Worm (Caenorhabditis elegans) whole organism, early embryonic: ENCODE results near the gene ftn-1.

Experiments
- B0310.2 ChIP-seq: sonication (generic microtip); optimal IDR thresholded peaks from 2 replicates; lab custom pipeline; 2016; ENCODE audit warnings: mild to moderate bottlenecking, missing genetic modification characterization, missing compliant biosample characterization
- F13C5.2 ChIP-seq: sonication (generic microtip); optimal IDR thresholded peaks from 2 replicates; lab custom pipeline; 2017; ENCODE audit warnings: mild to moderate bottlenecking, missing genetic modification characterization, inconsistent platforms, missing compliant biosample characterization
- aly-1 ChIP-seq: sonication (generic microtip); optimal IDR thresholded peaks from 2 replicates; lab custom pipeline; 2016; ENCODE audit warnings: missing genetic modification characterization, missing compliant biosample characterization
- ama-1 ChIP-seq: fragments of 150-350 bp; optimal IDR thresholded peaks from 2 replicates; lab custom pipeline; 2014
- ceh-13 ChIP-seq: fragments of 200-800 bp; sonication (Bioruptor generic); optimal IDR thresholded peaks from 2 replicates; lab custom pipeline; 2018; ENCODE audit warnings: mild to moderate bottlenecking, missing genetic modification characterization, missing compliant biosample characterization
- ceh-36 ChIP-seq: sonication (generic microtip); optimal IDR thresholded peaks from 2 replicates; lab custom pipeline; 2016; ENCODE audit warnings: missing genetic modification characterization, inconsistent platforms, missing compliant biosample characterization
- ets-7 ChIP-seq: sonication (generic microtip); optimal IDR thresholded peaks from 2 replicates; lab custom pipeline; 2016; ENCODE audit warnings: missing genotype, missing genetic modification characterization, missing compliant biosample characterization
- flt-1 ChIP-seq: fragments of 200-800 bp; sonication (Bioruptor generic); IDR thresholded peaks from 2 replicates; pipeline ENCODE4 v1.3.6; 2022; ENCODE audit warnings: missing genetic modification characterization, missing compliant biosample characterization
- hmbx-1 ChIP-seq: sonication (generic microtip); optimal IDR thresholded peaks from 2 replicates; lab custom pipeline; 2016; ENCODE audit warnings: mild to moderate bottlenecking, missing genetic modification characterization, missing compliant biosample characterization
- hmg-4 ChIP-seq: fragments of 200-800 bp; sonication (Bioruptor generic); optimal IDR thresholded peaks from 2 replicates; lab custom pipeline; 2018; ENCODE audit warnings: mild to moderate bottlenecking, missing genetic modification characterization, missing compliant biosample characterization
- hnd-1 ChIP-seq: sonication (generic microtip); optimal IDR thresholded peaks from 2 replicates; lab custom pipeline; 2016; ENCODE audit warnings: missing genetic modification characterization, missing compliant biosample characterization
- pes-1 ChIP-seq: fragments of 200-800 bp; sonication (Bioruptor generic); IDR thresholded peaks from 2 replicates; pipeline ENCODE4 v1.3.6; 2022; ENCODE audit warnings: missing genetic modification reagents, missing genetic modification characterization, missing compliant biosample characterization
- scrt-1 ChIP-seq: fragments of 200-800 bp; sonication (Bioruptor generic); IDR thresholded peaks from 2 replicates; pipeline ENCODE4 v1.3.6; 2022; ENCODE audit warnings: missing genetic modification characterization, missing compliant biosample characterization
- sea-1 ChIP-seq: fragments of 200-800 bp; sonication (Bioruptor generic); conservative IDR thresholded peaks from 2 replicates; pipeline ENCODE4 v1.3.6; 2022; ENCODE audit warnings: missing genetic modification characterization, missing compliant biosample characterization
- tbx-11 ChIP-seq: fragments of 200-800 bp; sonication (Bioruptor generic); IDR thresholded peaks from 2 replicates; pipeline ENCODE4 v1.3.6; 2022; ENCODE audit warnings: missing genetic modification characterization, missing compliant biosample characterization
- tbx-37 ChIP-seq: fragments of 200-800 bp; sonication (Bioruptor generic); conservative IDR thresholded peaks from 2 replicates; pipeline ENCODE4 v1.3.6; 2022; ENCODE audit warnings: missing genetic modification reagents, missing genetic modification characterization, missing compliant biosample characterization
- tra-4 ChIP-seq: sonication (generic microtip); optimal IDR thresholded peaks from 2 replicates; lab custom pipeline; 2017; ENCODE audit warnings: missing genetic modification characterization, missing compliant biosample characterization

Gene ftn-1

ce11 chrV:7547479-7547878, at the start of gene ftn-1:
Gene ftn-1 (minus strand): TSS chrV:7547579.
- TF ChIP-seq tbx-11 (GFP tag; lab: Robert Waterston, UW) (no peak), scrt-1 (GFP tag; lab: Robert Waterston, UW) (no peak), tra-4 (no peak), B0310.2 (tag; lab: Kevin White, UChicago) (no peak), sea-1 (no peak), aly-1 (tag; lab: Kevin White, UChicago) (no peak), ceh-13 (GFP tag; lab: Kevin White, UChicago) (no peak), hnd-1 (tag; lab: Kevin White, UChicago) (no peak), flt-1 (GFP tag; lab: Robert Waterston, UW) (no peak), ets-7 (no peak), hmbx-1 (tag; lab: Kevin White, UChicago) (no peak), pes-1 (GFP tag; lab: Robert Waterston, UW) (no peak), ceh-36 (no peak), ama-1 (lab: Kevin White, UChicago) (no peak), tbx-37 (no peak), F13C5.2 (no peak), hmg-4 (GFP tag; lab: Kevin White, UChicago) (no peak)

- TF ChIP-seq aly-1 (tag; lab: Kevin White, UChicago): no peak
- TF ChIP-seq ets-7: no peak
- TF ChIP-seq hnd-1 (tag; lab: Kevin White, UChicago): no peak
- TF ChIP-seq ceh-36: no peak
- no peak for TF ChIP-seq ceh-13 (GFP tag; lab: Kevin White, UChicago)
- TF ChIP-seq tra-4: no peak
- TF ChIP-seq F13C5.2: no peak
- TF ChIP-seq pes-1 (GFP tag; lab: Robert Waterston, UW): no peak
- no peak for TF ChIP-seq sea-1
- no peak for TF ChIP-seq scrt-1 (GFP tag; lab: Robert Waterston, UW)
- TF ChIP-seq tbx-11 (GFP tag; lab: Robert Waterston, UW): no peak
- no peak for TF ChIP-seq hmbx-1 (tag; lab: Kevin White, UChicago)
- TF ChIP-seq flt-1 (GFP tag; lab: Robert Waterston, UW): no peak
Observed at ce11 chrV:7595132-7595531, 47.8 kb upstream of the ftn-1 start.

DNA sequence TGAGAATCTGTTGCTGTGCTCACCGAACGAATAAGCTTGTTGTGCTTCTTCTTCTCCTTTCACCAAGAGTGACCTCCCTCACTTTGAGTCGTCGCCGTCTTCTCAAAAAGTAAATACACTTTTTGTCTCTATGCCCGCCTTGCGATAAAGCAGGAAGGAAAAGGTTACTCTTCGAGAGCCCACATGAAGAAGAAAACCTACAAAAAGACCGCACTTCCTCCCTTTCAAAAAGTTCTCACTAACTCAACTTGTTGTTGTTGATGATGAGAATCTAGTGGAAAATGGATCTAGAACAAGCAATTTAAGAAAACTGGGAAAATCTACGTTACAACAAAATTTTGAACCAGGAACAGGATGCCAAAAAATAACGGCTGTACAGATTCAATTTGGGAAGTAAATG, 43.1 kb upstream of the ftn-1 start, which contains the start of gene C50E3.6:
Gene C50E3.6 (minus strand): TSS at position 101 of the 400 bp plus-strand sequence.
- no peak for TF ChIP-seq hnd-1 (tag; lab: Kevin White, UChicago)
- TF ChIP-seq tra-4: no peak
- no peak for TF ChIP-seq hmbx-1 (tag; lab: Kevin White, UChicago)
- no peak for TF ChIP-seq ets-7
- TF ChIP-seq ceh-36: no peak
- no peak for TF ChIP-seq scrt-1 (GFP tag; lab: Robert Waterston, UW)
- no peak for TF ChIP-seq ama-1 (lab: Kevin White, UChicago)
- TF ChIP-seq hmg-4 (GFP tag; lab: Kevin White, UChicago): no peak
- TF ChIP-seq tbx-11 (GFP tag; lab: Robert Waterston, UW): no peak
- no peak for TF ChIP-seq tbx-37

ce11 chrV:7587637-7588036, 40.3 kb upstream of the ftn-1 start, which contains the start of the genes F19F10.11 and C50E3.5:
Gene F19F10.11 (minus strand): TSS chrV:7587704.
Gene C50E3.5 (plus strand): TSS chrV:7587996.
- TF ChIP-seq hmg-4 (GFP tag; lab: Kevin White, UChicago): no peak
- no peak for TF ChIP-seq flt-1 (GFP tag; lab: Robert Waterston, UW)
- no peak for TF ChIP-seq sea-1
- peak; percentile 34 for TF ChIP-seq F13C5.2

DNA sequence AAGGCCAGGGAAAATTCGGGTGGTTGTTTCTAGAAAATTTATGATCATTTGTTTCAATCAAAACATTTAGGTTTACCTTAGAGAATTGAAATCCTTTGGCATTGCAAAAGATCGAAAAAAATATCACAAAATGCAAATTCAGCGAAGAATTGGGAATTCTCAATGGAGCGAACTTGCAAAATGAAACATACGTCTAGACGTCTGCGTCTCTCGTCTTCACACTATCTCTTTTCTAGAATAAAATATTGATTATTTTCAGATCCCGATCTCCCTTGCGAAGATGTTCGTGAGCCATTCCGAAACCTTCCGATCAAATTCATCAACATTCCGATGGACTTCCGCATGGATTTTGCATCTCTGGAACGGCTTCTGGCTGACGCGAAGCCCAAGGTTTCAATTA, 33.0 kb upstream of the ftn-1 start, which contains the start of gene ets-6:
Gene ets-6 (minus strand): TSS at position 169 of the 400 bp plus-strand sequence.
- no peak for TF ChIP-seq tbx-37
- TF ChIP-seq pes-1 (GFP tag; lab: Robert Waterston, UW): no peak
- TF ChIP-seq hmbx-1 (tag; lab: Kevin White, UChicago): no peak
- TF ChIP-seq ets-7: no peak
- no peak for TF ChIP-seq B0310.2 (tag; lab: Kevin White, UChicago)
- TF ChIP-seq F13C5.2: no peak
- TF ChIP-seq ceh-36: no peak
- no peak for TF ChIP-seq sea-1
- no peak for TF ChIP-seq ama-1 (lab: Kevin White, UChicago)
- TF ChIP-seq flt-1 (GFP tag; lab: Robert Waterston, UW): no peak

DNA sequence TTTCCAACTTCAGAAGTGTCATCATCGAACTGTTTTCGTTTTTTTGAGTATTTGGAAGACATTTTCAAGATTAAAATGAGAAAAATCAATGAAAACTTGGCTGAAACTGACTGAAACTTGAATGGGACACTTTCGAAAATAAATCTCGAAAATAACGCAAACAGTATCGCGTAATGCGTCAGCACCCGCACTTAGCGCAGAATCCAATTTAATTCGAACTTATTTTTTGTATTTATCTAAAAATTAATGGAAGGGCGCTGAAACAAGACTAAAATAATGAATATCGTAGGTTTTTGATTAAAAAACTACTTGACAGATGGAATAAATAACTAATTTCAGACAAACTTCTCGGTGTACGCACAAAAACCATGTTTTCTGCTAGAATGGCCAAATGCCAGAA, 28.2 kb upstream of the ftn-1 start, which contains the start of the genes snu-66 and ints-9:
Gene snu-66 (minus strand): TSS at position 108 of the 400 bp plus-strand sequence.
Gene ints-9 (plus strand): TSS at position 240 of the 400 bp plus-strand sequence.
- TF ChIP-seq hnd-1 (tag; lab: Kevin White, UChicago) (no peak), ets-7 (no peak), aly-1 (tag; lab: Kevin White, UChicago) (no peak), scrt-1 (GFP tag; lab: Robert Waterston, UW) (no peak), flt-1 (GFP tag; lab: Robert Waterston, UW) (no peak), hmbx-1 (tag; lab: Kevin White, UChicago) (no peak), hmg-4 (GFP tag; lab: Kevin White, UChicago) (no peak), tbx-37 (no peak), pes-1 (GFP tag; lab: Robert Waterston, UW) (no peak), ama-1 (lab: Kevin White, UChicago) (no peak), B0310.2 (tag; lab: Kevin White, UChicago) (no peak), tbx-11 (GFP tag; lab: Robert Waterston, UW) (no peak), sea-1 (no peak), ceh-36 (no peak), tra-4 (no peak), ceh-13 (GFP tag; lab: Kevin White, UChicago) (no peak), F13C5.2 (no peak)

DNA sequence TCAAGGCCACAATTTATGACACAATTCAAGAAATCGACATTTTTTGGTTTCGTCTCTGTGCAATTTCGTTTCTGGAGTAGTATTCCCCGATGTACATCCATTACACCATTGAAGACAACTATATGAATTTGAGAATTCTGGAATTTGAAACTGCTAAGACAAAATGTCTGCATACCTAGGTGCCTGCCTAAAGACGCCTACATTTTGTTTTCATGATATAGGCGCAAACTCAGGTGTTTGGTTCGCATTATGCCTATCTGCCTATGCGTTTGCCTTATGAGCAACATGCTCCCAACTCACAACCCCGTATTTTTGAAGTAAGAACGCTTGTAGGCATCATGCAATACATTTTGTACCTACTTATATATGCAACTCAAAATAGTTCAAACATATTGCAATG, 23.6 kb upstream of the ftn-1 start, which contains the start of gene F19F10.14:
Gene F19F10.14 (minus strand): TSS at position 101 of the 400 bp plus-strand sequence.
- TF ChIP-seq tbx-11 (GFP tag; lab: Robert Waterston, UW) (no peak), ceh-36 (no peak), flt-1 (GFP tag; lab: Robert Waterston, UW) (no peak), aly-1 (tag; lab: Kevin White, UChicago) (no peak), hnd-1 (tag; lab: Kevin White, UChicago) (no peak)

- no peak for TF ChIP-seq hmg-4 (GFP tag; lab: Kevin White, UChicago)
- no peak for TF ChIP-seq tbx-37
- TF ChIP-seq pes-1 (GFP tag; lab: Robert Waterston, UW): no peak
- no peak for TF ChIP-seq ceh-13 (GFP tag; lab: Kevin White, UChicago)
- TF ChIP-seq ama-1 (lab: Kevin White, UChicago): no peak
- TF ChIP-seq aly-1 (tag; lab: Kevin White, UChicago): no peak
- no peak for TF ChIP-seq flt-1 (GFP tag; lab: Robert Waterston, UW)
- TF ChIP-seq hnd-1 (tag; lab: Kevin White, UChicago): no peak
- TF ChIP-seq ceh-36: no peak
- no peak for TF ChIP-seq B0310.2 (tag; lab: Kevin White, UChicago)
- no peak for TF ChIP-seq sea-1
- no peak for TF ChIP-seq F13C5.2
- no peak for TF ChIP-seq scrt-1 (GFP tag; lab: Robert Waterston, UW)
- no peak for TF ChIP-seq ets-7
- no peak for TF ChIP-seq tra-4
Observed at ce11 chrV:7570290-7570689, 22.9 kb upstream of the ftn-1 start, which contains the start of gene clec-212. Gene clec-212 (minus strand): TSS chrV:7570390.
